Fruit fly (Drosophila melanogaster) whole organism, embryonic: ENCODE results near the gene CG12702.

Experiments
- CG10267 ChIP-seq: fragments of 200-800 bp; sonication (Bioruptor generic); optimal IDR thresholded peaks from 2 replicates; lab custom pipeline; 2018; ENCODE audit warnings: missing biosample characterization, mild to moderate bottlenecking, missing genetic modification characterization, moderate library complexity
- CG10959 ChIP-seq: fragments of 200-800 bp; sonication (Bioruptor generic); IDR thresholded peaks from 2 replicates; pipeline ENCODE4 v1.3.6; 2022; ENCODE audit warnings: missing biosample characterization, missing genetic modification characterization
- CG11504 ChIP-seq: fragments of 200-800 bp; sonication (Bioruptor generic); optimal IDR thresholded peaks from 3 replicates; lab custom pipeline; 2019; ENCODE audit warnings: missing biosample characterization, mild to moderate bottlenecking, missing genetic modification characterization, moderate library complexity
- CG12236 ChIP-seq: fragments of 200-800 bp; sonication (Bioruptor generic); optimal IDR thresholded peaks from 2 replicates; lab custom pipeline; 2016; ENCODE audit warnings: missing biosample characterization, missing genetic modification characterization
- CG12744 ChIP-seq: fragments of 200-800 bp; sonication (Bioruptor generic); optimal IDR thresholded peaks from 2 replicates; lab custom pipeline; 2016; ENCODE audit warnings: missing biosample characterization, missing genetic modification characterization
- CG15514 ChIP-seq: fragments of 200-800 bp; sonication (Bioruptor generic); optimal IDR thresholded peaks from 3 replicates; lab custom pipeline; 2017; ENCODE audit warnings: missing biosample characterization, missing genetic modification characterization, mild to moderate bottlenecking, moderate library complexity, missing genetic modification reagents
- CG15601 ChIP-seq: fragments of 200-800 bp; sonication (Bioruptor generic); optimal IDR thresholded peaks from 3 replicates; lab custom pipeline; 2019; ENCODE audit warnings: missing biosample characterization, mild to moderate bottlenecking, missing genetic modification characterization, moderate library complexity
- CG17385 ChIP-seq: fragments of 200-800 bp; sonication (Bioruptor generic); optimal IDR thresholded peaks from 3 replicates; lab custom pipeline; 2018; ENCODE audit warnings: missing biosample characterization, mild to moderate bottlenecking, missing genetic modification characterization
- CG17912 ChIP-seq: fragments of 200-800 bp; sonication (Bioruptor generic); optimal IDR thresholded peaks from 2 replicates; lab custom pipeline; 2018; ENCODE audit warnings: missing biosample characterization, mild to moderate bottlenecking, missing genetic modification characterization
- CG18011 ChIP-seq: fragments of 200-800 bp; sonication (Bioruptor generic); optimal IDR thresholded peaks from 2 replicates; lab custom pipeline; 2017; ENCODE audit warnings: missing biosample characterization, missing genetic modification characterization, mild to moderate bottlenecking, moderate library complexity, missing genotype
- CG18619 ChIP-seq: fragments of 200-800 bp; sonication (Bioruptor generic); optimal IDR thresholded peaks from 3 replicates; lab custom pipeline; 2017; ENCODE audit warnings: missing biosample characterization, mild to moderate bottlenecking, missing genetic modification characterization
- CG2199 ChIP-seq: fragments of 200-800 bp; sonication (Bioruptor generic); IDR thresholded peaks from 3 replicates; pipeline ENCODE4 v1.3.6; 2022; ENCODE audit warnings: missing biosample characterization, missing genetic modification characterization
- CG30020 ChIP-seq: fragments of 200-800 bp; optimal IDR thresholded peaks from 2 replicates; lab custom pipeline; 2019; ENCODE audit warnings: missing biosample characterization, mild to moderate bottlenecking, missing genetic modification characterization, moderate library complexity
- CG3847 ChIP-seq: fragments of 200-800 bp; sonication (Bioruptor generic); IDR thresholded peaks from 2 replicates; pipeline ENCODE4 v1.3.6; 2022; ENCODE audit warnings: missing biosample characterization, missing genetic modification characterization
- CG4617 ChIP-seq: fragments of 200-800 bp; sonication (Bioruptor generic); optimal IDR thresholded peaks from 3 replicates; lab custom pipeline; 2016; ENCODE audit warnings: missing biosample characterization, missing genetic modification characterization, borderline replicate concordance
- CG6683 ChIP-seq: fragments of 200-800 bp; sonication (Bioruptor generic); optimal IDR thresholded peaks from 2 replicates; lab custom pipeline; 2017; ENCODE audit warnings: missing biosample characterization, mild to moderate bottlenecking, missing genetic modification characterization, missing genetic modification reagents
- CG9437 ChIP-seq: fragments of 200-800 bp; sonication (Bioruptor generic); optimal IDR thresholded peaks from 2 replicates; lab custom pipeline; 2018; ENCODE audit warnings: missing biosample characterization, mild to moderate bottlenecking, missing genetic modification characterization
- Dek ChIP-seq: fragments of 200-800 bp; sonication (Bioruptor generic); optimal IDR thresholded peaks from 3 replicates; lab custom pipeline; 2019; ENCODE audit warnings: missing biosample characterization, mild to moderate bottlenecking, missing genetic modification characterization, moderate library complexity
- Dip2 ChIP-seq: fragments of 200-800 bp; sonication (Bioruptor generic); IDR thresholded peaks from 2 replicates; pipeline ENCODE4 v1.3.6; 2022; ENCODE audit warnings: missing biosample characterization, missing genetic modification characterization
- HmgZ ChIP-seq: fragments of 200-800 bp; sonication (Bioruptor generic); optimal IDR thresholded peaks from 2 replicates; lab custom pipeline; 2018; ENCODE audit warnings: missing biosample characterization, mild to moderate bottlenecking, missing genetic modification characterization
- Max ChIP-seq: fragments of 200-800 bp; sonication (Bioruptor generic); optimal IDR thresholded peaks from 2 replicates; lab custom pipeline; 2016; ENCODE audit warnings: missing biosample characterization, mild to moderate bottlenecking, missing genetic modification characterization
- Mes4 ChIP-seq: fragments of 200-800 bp; sonication (Bioruptor generic); optimal IDR thresholded peaks from 2 replicates; lab custom pipeline; 2016; ENCODE audit warnings: missing biosample characterization, missing genetic modification characterization
- Mrtf ChIP-seq: fragments of 200-800 bp; sonication (Bioruptor generic); IDR thresholded peaks from 3 replicates; pipeline ENCODE4 v1.3.6; 2022; ENCODE audit warnings: missing biosample characterization, missing genetic modification characterization
- NfI ChIP-seq: fragments of 200-800 bp; sonication (Bioruptor generic); optimal IDR thresholded peaks from 3 replicates; lab custom pipeline; 2018; ENCODE audit warnings: missing biosample characterization, mild to moderate bottlenecking, missing genetic modification characterization, moderate library complexity
- Optix ChIP-seq: fragments of 200-800 bp; sonication (Bioruptor generic); IDR thresholded peaks from 3 replicates; pipeline ENCODE4 v1.3.6; 2022; ENCODE audit warnings: missing biosample characterization, missing genetic modification characterization
- Sry-δ ChIP-seq: fragments of 200-800 bp; sonication (Bioruptor generic); optimal IDR thresholded peaks from 2 replicates; lab custom pipeline; 2016; ENCODE audit warnings: missing biosample characterization, missing genetic modification characterization
- ato ChIP-seq: fragments of 200-800 bp; sonication (Bioruptor generic); IDR thresholded peaks from 2 replicates; pipeline ENCODE4 v1.3.6; 2022; ENCODE audit warnings: missing biosample characterization, missing genetic modification characterization; ENCODE audit not compliant: partially characterized antibody
- bowl ChIP-seq: fragments of 200-800 bp; sonication (Bioruptor generic); IDR thresholded peaks from 2 replicates; pipeline ENCODE4 v1.3.6; 2022; ENCODE audit warnings: missing biosample characterization, missing genetic modification characterization
- cas ChIP-seq: fragments of 200-800 bp; sonication (Bioruptor generic); IDR thresholded peaks from 2 replicates; pipeline ENCODE4 v1.3.6; 2022; ENCODE audit warnings: missing biosample characterization, missing genetic modification characterization
- dysf ChIP-seq: fragments of 200-800 bp; sonication (Bioruptor generic); IDR thresholded peaks from 3 replicates; pipeline ENCODE4 v1.3.6; 2022; ENCODE audit warnings: missing biosample characterization, missing genetic modification characterization
- gsb ChIP-seq: fragments of 200-800 bp; sonication (Bioruptor generic); IDR thresholded peaks from 2 replicates; pipeline ENCODE4 v1.3.6; 2022; ENCODE audit warnings: missing biosample characterization, missing genetic modification characterization
- her ChIP-seq: fragments of 200-800 bp; sonication (Bioruptor generic); optimal IDR thresholded peaks from 2 replicates; lab custom pipeline; 2016; ENCODE audit warnings: missing biosample characterization, missing genetic modification characterization
- hkb ChIP-seq, 2 experiments: fragments of 200-800 bp in 1 of 2; fragments of >200 bp in 1 of 2; sonication (Bioruptor generic) in 1 of 2; IDR thresholded peaks in 1 of 2; optimal IDR thresholded peaks in 1 of 2; 2 replicates each; pipeline versions ENCODE4 v1.3.6 to Lab custom; 2017 to 2022; ENCODE audit warnings: missing biosample characterization in 1 of 2, missing genetic modification characterization in 1 of 2
- jing ChIP-seq: fragments of 200-800 bp; sonication (Bioruptor generic); optimal IDR thresholded peaks from 2 replicates; lab custom pipeline; 2018; ENCODE audit warnings: missing biosample characterization, mild to moderate bottlenecking, missing genetic modification characterization
- kni ChIP-seq: fragments of 200-800 bp; sonication (Bioruptor generic); optimal IDR thresholded peaks from 3 replicates; lab custom pipeline; 2017; ENCODE audit warnings: mild to moderate bottlenecking, missing biosample characterization, missing genetic modification reagents, missing genetic modification characterization
- knrl ChIP-seq: fragments of 200-800 bp; sonication (Bioruptor generic); IDR thresholded peaks from 3 replicates; pipeline ENCODE4 v1.3.6; 2022; ENCODE audit warnings: missing biosample characterization, missing genetic modification characterization; ENCODE audit not compliant: partially characterized antibody
- mld ChIP-seq: fragments of 200-800 bp; sonication (Bioruptor generic); IDR thresholded peaks from 3 replicates; pipeline ENCODE4 v1.3.6; 2022; ENCODE audit warnings: missing biosample characterization, missing genetic modification characterization; ENCODE audit not compliant: partially characterized antibody
- otp ChIP-seq: fragments of 200-800 bp; sonication (Bioruptor generic); IDR thresholded peaks from 3 replicates; pipeline ENCODE4, ENCODE4 v1.3.6; 2022; ENCODE audit warnings: missing biosample characterization, missing genetic modification characterization
- pan ChIP-seq, 4 experiments: fragments of >200 bp in 3 of 4; fragments of 200-800 bp in 1 of 4; sonication (Bioruptor generic) in 1 of 4; optimal IDR thresholded peaks in 3 of 4; IDR thresholded peaks in 1 of 4; 2 replicates each; pipeline versions ENCODE4 v1.3.6 to Lab custom; 2017 to 2022; ENCODE audit warnings: missing biosample characterization in 2 of 4, missing genetic modification characterization in 2 of 4, mixed read lengths in 1 of 4
- pros ChIP-seq: fragments of 200-800 bp; sonication (Bioruptor generic); optimal IDR thresholded peaks from 3 replicates; lab custom pipeline; 2019; ENCODE audit warnings: missing biosample characterization, mild to moderate bottlenecking, missing genetic modification characterization, moderate library complexity
- psq ChIP-seq: fragments of 200-800 bp; sonication (Bioruptor generic); optimal IDR thresholded peaks from 2 replicates; lab custom pipeline; 2017; ENCODE audit warnings: missing biosample characterization, missing genetic modification characterization
- salm ChIP-seq: fragments of 200-800 bp; sonication (Bioruptor generic); optimal IDR thresholded peaks from 2 replicates; lab custom pipeline; 2018; ENCODE audit warnings: missing biosample characterization, mild to moderate bottlenecking, missing genetic modification characterization
- sens-2 ChIP-seq: fragments of 200-800 bp; sonication (Bioruptor generic); IDR thresholded peaks from 2 replicates; pipeline ENCODE4 v1.3.6; 2022; ENCODE audit warnings: missing biosample characterization, missing genetic modification characterization
- sisA ChIP-seq: fragments of 200-800 bp; sonication (Bioruptor generic); IDR thresholded peaks from 2 replicates; pipeline ENCODE4 v1.3.6; 2022; ENCODE audit warnings: missing biosample characterization, missing genetic modification characterization
- ssp ChIP-seq: fragments of 200-800 bp; sonication (Bioruptor generic); IDR thresholded peaks from 2 replicates; pipeline ENCODE4 v1.3.6; 2022; ENCODE audit warnings: missing biosample characterization, missing genetic modification characterization
- zen ChIP-seq: fragments of 200-800 bp; sonication (Bioruptor generic); optimal IDR thresholded peaks from 3 replicates; lab custom pipeline; 2018; ENCODE audit warnings: missing biosample characterization, mild to moderate bottlenecking, missing genetic modification characterization, moderate library complexity
- zf30C ChIP-seq: fragments of 200-800 bp; sonication (Bioruptor generic); optimal IDR thresholded peaks from 3 replicates; lab custom pipeline; 2018; ENCODE audit warnings: missing biosample characterization, mild to moderate bottlenecking, missing genetic modification characterization
- zfh1 ChIP-seq: fragments of 200-800 bp; sonication (Bioruptor generic); IDR thresholded peaks from 3 replicates; pipeline ENCODE4 v1.3.6; 2022; ENCODE audit warnings: missing biosample characterization, missing genetic modification characterization
- zfh2 ChIP-seq: fragments of 200-800 bp; sonication (Bioruptor generic); optimal IDR thresholded peaks from 2 replicates; lab custom pipeline; 2016; ENCODE audit warnings: missing biosample characterization, missing genetic modification characterization

Gene CG12702

DNA sequence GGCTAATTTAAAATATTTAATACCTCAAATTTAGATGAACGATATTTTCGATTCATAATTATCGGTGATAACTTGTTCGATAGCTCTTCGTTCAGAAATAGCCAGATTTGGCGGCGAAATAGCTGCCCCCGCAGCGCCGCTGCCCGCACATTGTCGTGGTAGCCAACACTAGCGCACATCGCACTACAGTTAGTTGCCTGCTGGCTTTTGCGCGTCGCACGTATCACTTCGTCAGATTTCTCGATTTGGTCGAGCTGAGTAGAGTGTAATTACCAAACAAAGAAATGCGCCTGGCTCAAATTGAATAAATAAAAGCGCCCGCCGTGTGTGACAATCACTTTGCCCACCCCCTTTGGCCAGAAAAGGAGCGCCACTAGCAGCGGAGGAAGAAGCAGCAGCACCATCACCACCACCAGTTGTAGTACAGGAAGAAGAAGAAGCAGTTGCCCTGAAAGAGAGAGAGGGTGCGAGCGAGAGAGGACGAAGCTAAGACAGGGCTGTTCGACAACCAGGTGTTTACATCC lies 14.0 kb downstream of the CG12702 start, which contains the start of gene Abcd3 (continued):
- TF ChIP-seq ato (GFP tag; lab: Robert Waterston, UW) (peak; percentile 60; the same call in 1 of the 2 replicates), CG17385 (GFP tag; lab: Kevin White, UChicago) (peak; percentile 100), CG3847 (peak; percentile 33; the same call in 1 of the 2 replicates), gsb (GFP tag; lab: Robert Waterston, UW) (no peak), pros (GFP tag; lab: Kevin White, UChicago) (peak; percentile 87), salm (tag; lab: Kevin White, UChicago) (peak; percentile 11), Optix (GFP tag; lab: Robert Waterston, UW) (no peak), hkb (optimal IDR thresholded peaks at IDR 0.05; lab: Kevin White, UChicago) (no peak), hkb (GFP tag; IDR thresholded peaks at IDR 0.05; lab: Robert Waterston, UW) (peak; percentile 48), zfh1 (GFP tag; lab: Robert Waterston, UW) (peak; percentile 41; the same call in 2 of the 3 replicates), Dek (tag; lab: Kevin White, UChicago) (peak; percentile 17), sisA (GFP tag; lab: Robert Waterston, UW) (no peak), NfI (GFP tag; lab: Kevin White, UChicago) (peak; percentile 19), zen (tag; lab: Kevin White, UChicago) (peak; percentile 34), CG15601 (tag; lab: Kevin White, UChicago) (no peak), CG17912 (GFP tag; lab: Kevin White, UChicago) (peak; percentile 17), bowl (GFP tag; lab: Robert Waterston, UW) (0 out of 2 replicates have a peak, but pooled peaks have one; percentile 21), CG15514 (GFP tag; lab: Kevin White, UChicago) (peak; percentile 77), Mrtf (GFP tag; lab: Robert Waterston, UW) (no peak), HmgZ (peak; percentile 64), ssp (GFP tag; lab: Robert Waterston, UW) (no peak), zf30C (GFP tag; lab: Kevin White, UChicago) (peak; percentile 16), Max (GFP tag; lab: Kevin White, UChicago) (no peak), pan (optimal IDR thresholded peaks at IDR 0.05; lab: Kevin White, UChicago) (no peak), pan (GFP tag; optimal IDR thresholded peaks at IDR 0.05 in 1 of 2, IDR thresholded peaks at IDR 0.05 in 1 of 2) (no peak), jing (GFP tag; lab: Kevin White, UChicago) (no peak), CG12744 (no peak), otp (GFP tag; lab: Robert Waterston, UW) (0 out of 3 replicates have a peak, but pooled peaks have one; percentile 26), CG9437 (GFP tag; lab: Kevin White, UChicago) (no peak), CG2199 (GFP tag; lab: Robert Waterston, UW) (no peak), knrl (GFP tag; lab: Robert Waterston, UW) (peak; percentile 58), dysf (GFP tag; lab: Robert Waterston, UW) (no peak), mld (GFP tag; lab: Robert Waterston, UW) (peak; percentile 60; the same call in 1 of the 3 replicates), CG12236 (GFP tag; lab: Kevin White, UChicago) (no peak), CG11504 (peak; percentile 10), CG30020 (tag; lab: Kevin White, UChicago) (no peak), psq (GFP tag; lab: Kevin White, UChicago) (no peak), sens-2 (GFP tag; lab: Robert Waterston, UW) (no peak), CG10959 (no peak), Sry-δ (GFP tag; lab: Kevin White, UChicago) (peak; percentile 70), zfh2 (GFP tag; lab: Kevin White, UChicago) (no peak), her (GFP tag; lab: Kevin White, UChicago) (peak; percentile 55), kni (peak; percentile 65), cas (GFP tag; lab: Robert Waterston, UW) (no peak), Dip2 (GFP tag; lab: Robert Waterston, UW) (no peak), CG10267 (tag; lab: Kevin White, UChicago) (peak; percentile 83), CG18011 (no peak), CG6683 (GFP tag; lab: Kevin White, UChicago) (peak; percentile 24), CG4617 (peak; percentile 36), Mes4 (GFP tag; lab: Kevin White, UChicago) (no peak), CG18619 (GFP tag; lab: Kevin White, UChicago) (peak; percentile 23)
